Fruit fly (Drosophila melanogaster) whole organism, wandering third instar larva: ENCODE measurements around the gene CG14668.

Experiments
- Abd-B ChIP-seq: fragments of >200 bp; optimal IDR thresholded peaks from 2 replicates; lab custom pipeline; 2017; ENCODE audit warnings: missing biosample characterization, missing genetic modification characterization
- CG32264 ChIP-seq: fragments of 200-800 bp; sonication (Bioruptor generic); optimal IDR thresholded peaks from 2 replicates; lab custom pipeline; 2016; ENCODE audit warnings: missing biosample characterization, missing genetic modification characterization
- CG9705 ChIP-seq: fragments of 200-800 bp; sonication (Bioruptor generic); optimal IDR thresholded peaks from 2 replicates; lab custom pipeline; 2018; ENCODE audit warnings: missing biosample characterization, mild to moderate bottlenecking, missing genetic modification characterization
- CrebA ChIP-seq: fragments of 200-800 bp; sonication (Bioruptor generic); optimal IDR thresholded peaks from 2 replicates; lab custom pipeline; 2016; ENCODE audit warnings: missing biosample characterization, mild to moderate bottlenecking, missing genetic modification characterization, borderline replicate concordance
- Dfd ChIP-seq: fragments of >200 bp; optimal IDR thresholded peaks from 2 replicates; lab custom pipeline; 2017; ENCODE audit warnings: missing biosample characterization, missing genetic modification characterization
- Dif ChIP-seq: fragments of 200-275, 200-300 bp; sonication (Bioruptor generic); optimal IDR thresholded peaks from 2 replicates; lab custom pipeline; 2018; ENCODE audit warnings: missing biosample characterization, missing genetic modification characterization; ENCODE audit not compliant: partially characterized antibody
- GATAd ChIP-seq: sonication (Bioruptor generic); optimal IDR thresholded peaks from 2 replicates; lab custom pipeline; 2016; ENCODE audit warnings: missing biosample characterization, missing genetic modification characterization
- HLH106 ChIP-seq: fragments of 200-800 bp; optimal IDR thresholded peaks from 3 replicates; lab custom pipeline; 2019; ENCODE audit warnings: missing biosample characterization, mild to moderate bottlenecking, missing genetic modification characterization, moderate library complexity
- Hnf4 ChIP-seq: fragments of 200-800 bp; sonication (Bioruptor generic); optimal IDR thresholded peaks from 2 replicates; lab custom pipeline; 2016; ENCODE audit warnings: missing biosample characterization, mild to moderate bottlenecking, missing genetic modification characterization
- Hr78 ChIP-seq: fragments of >200 bp; optimal IDR thresholded peaks from 2 replicates; lab custom pipeline; 2017; ENCODE audit warnings: missing biosample characterization, missing genetic modification characterization
- Jra ChIP-seq: sonication (Bioruptor generic); optimal IDR thresholded peaks from 2 replicates; lab custom pipeline; 2016; ENCODE audit warnings: missing biosample characterization, missing genetic modification characterization
- Mio ChIP-seq: sonication (Bioruptor generic); optimal IDR thresholded peaks from 2 replicates; lab custom pipeline; 2016; ENCODE audit warnings: missing biosample characterization, missing genetic modification characterization
- Myc ChIP-seq: fragments of >200 bp; optimal IDR thresholded peaks from 2 replicates; lab custom pipeline; 2017
- N ChIP-seq: fragments of >200 bp; optimal IDR thresholded peaks from 2 replicates; lab custom pipeline; 2018; ENCODE audit warnings: missing biosample characterization, missing external identifiers, missing genetic modification characterization
- OdsH ChIP-seq: fragments of 200-800 bp; sonication (Bioruptor generic); optimal IDR thresholded peaks from 2 replicates; lab custom pipeline; 2016; ENCODE audit warnings: missing biosample characterization, mild to moderate bottlenecking, missing genetic modification characterization
- Rel ChIP-seq, 2 experiments: fragments of 200-800 bp; sonication (Bioruptor generic) in 1 of 2; optimal IDR thresholded peaks; 2 replicates in 1 of 2; 3 replicates in 1 of 2; lab custom pipeline; 2016 to 2019; ENCODE audit warnings: mild to moderate bottlenecking in 2 of 2, missing biosample characterization in 2 of 2, missing genetic modification characterization in 2 of 2, moderate library complexity in 1 of 2
- Sp1 ChIP-seq: fragments of 200-800 bp; sonication (Bioruptor generic); optimal IDR thresholded peaks from 3 replicates; lab custom pipeline; 2019; ENCODE audit warnings: missing biosample characterization, mild to moderate bottlenecking, missing genetic modification characterization, moderate library complexity
- Vsx2 ChIP-seq: fragments of 200-300, 225-300 bp; sonication (Bioruptor generic); optimal IDR thresholded peaks from 2 replicates; lab custom pipeline; 2018; ENCODE audit warnings: missing biosample characterization, missing genetic modification characterization; ENCODE audit not compliant: partially characterized antibody
- br ChIP-seq: fragments of 200-800 bp; sonication (Bioruptor generic); optimal IDR thresholded peaks from 2 replicates; lab custom pipeline; 2016; ENCODE audit warnings: missing biosample characterization, missing genetic modification characterization
- brk ChIP-seq: fragments of 200-800 bp; sonication (Bioruptor generic); optimal IDR thresholded peaks from 2 replicates; lab custom pipeline; 2016; ENCODE audit warnings: missing biosample characterization, mild to moderate bottlenecking, missing genetic modification characterization
- dl ChIP-seq, 2 experiments: fragments of 175-275, 200-275 bp in 1 of 2; fragments of 200-275 bp in 1 of 2; sonication (Bioruptor generic); optimal IDR thresholded peaks; lab custom pipeline; 2018; ENCODE audit warnings: mild to moderate bottlenecking in 2 of 2, missing biosample characterization in 2 of 2, missing genetic modification characterization in 2 of 2, moderate library complexity in 2 of 2; ENCODE audit not compliant: partially characterized antibody in 2 of 2, insufficient read depth in 1 of 2
- dmrt93B ChIP-seq: fragments of 200-800 bp; sonication (Bioruptor generic); optimal IDR thresholded peaks from 2 replicates; lab custom pipeline; 2018; ENCODE audit warnings: missing biosample characterization, mild to moderate bottlenecking, missing genetic modification characterization
- dsf ChIP-seq: sonication (Bioruptor generic); optimal IDR thresholded peaks from 2 replicates; lab custom pipeline; 2016; ENCODE audit warnings: missing biosample characterization, missing genetic modification characterization, borderline replicate concordance
- ey ChIP-seq: fragments of 200-800 bp; sonication (Bioruptor generic); optimal IDR thresholded peaks from 2 replicates; lab custom pipeline; 2016; ENCODE audit warnings: missing biosample characterization, missing genetic modification characterization
- foxo ChIP-seq, 2 experiments: fragments of 200-800 bp; sonication (Bioruptor generic); optimal IDR thresholded peaks; 2 replicates in 1 of 2; 3 replicates in 1 of 2; lab custom pipeline; 2016 to 2017; ENCODE audit warnings: missing biosample characterization in 2 of 2, missing genetic modification characterization in 2 of 2
- fru ChIP-seq: fragments of 200-800 bp; sonication (Bioruptor generic); optimal IDR thresholded peaks from 3 replicates; lab custom pipeline; 2016; ENCODE audit warnings: missing biosample characterization, mild to moderate bottlenecking, missing genetic modification characterization
- h ChIP-seq: fragments of 200-800 bp; sonication (Bioruptor generic); optimal IDR thresholded peaks from 3 replicates; lab custom pipeline; 2016; ENCODE audit warnings: missing biosample characterization, mild to moderate bottlenecking, missing genetic modification characterization
- jim ChIP-seq: fragments of 175-275, 200-325 bp; sonication (Bioruptor generic); optimal IDR thresholded peaks from 2 replicates; lab custom pipeline; 2016; ENCODE audit warnings: missing biosample characterization, mild to moderate bottlenecking, missing genetic modification characterization
- psq ChIP-seq: fragments of 200-800 bp; sonication (Bioruptor generic); optimal IDR thresholded peaks from 3 replicates; lab custom pipeline; 2017; ENCODE audit warnings: missing biosample characterization, mild to moderate bottlenecking, missing genetic modification characterization, moderate library complexity
- rgr ChIP-seq: fragments of 200-800 bp; sonication (Bioruptor generic); optimal IDR thresholded peaks from 3 replicates; lab custom pipeline; 2016; ENCODE audit warnings: missing biosample characterization, mild to moderate bottlenecking, missing genetic modification characterization
- sage ChIP-seq: fragments of 200-800 bp; sonication (Bioruptor generic); optimal IDR thresholded peaks from 2 replicates; lab custom pipeline; 2016; ENCODE audit warnings: missing biosample characterization, mild to moderate bottlenecking, missing genetic modification characterization
- sv ChIP-seq: fragments of 200-800 bp; sonication (Bioruptor generic); optimal IDR thresholded peaks from 3 replicates; lab custom pipeline; 2016; ENCODE audit warnings: missing biosample characterization, missing genetic modification characterization
- tai ChIP-seq: sonication (Bioruptor generic); optimal IDR thresholded peaks from 2 replicates; lab custom pipeline; 2016; ENCODE audit warnings: missing biosample characterization, missing genetic modification characterization
- usp ChIP-seq: fragments of >200 bp; optimal IDR thresholded peaks from 2 replicates; lab custom pipeline; 2017; ENCODE audit warnings: missing biosample characterization, missing genetic modification characterization
- woc ChIP-seq: sonication (Bioruptor generic); optimal IDR thresholded peaks from 2 replicates; lab custom pipeline; 2016; ENCODE audit warnings: missing biosample characterization, mild to moderate bottlenecking, missing genetic modification characterization

The CG14668 gene

dm6 chr3R:5361681-5362319 lies 25.7 kb downstream of the CG14668 start:
- peak; percentile 97 for TF ChIP-seq h (GFP tag; lab: Kevin White, UChicago)
- TF ChIP-seq br (GFP tag; lab: Kevin White, UChicago), result peak; percentile 96
- peak; percentile 83 for TF ChIP-seq Jra (GFP tag; lab: Kevin White, UChicago)
- TF ChIP-seq Myc (lab: Kevin White, UChicago), result no peak
- TF ChIP-seq Rel (GFP tag; optimal IDR thresholded peaks at IDR 0.05; lab: Kevin White, UChicago), result peak; percentile 39
- TF ChIP-seq Rel (tag; optimal IDR thresholded peaks at IDR 0.05; lab: Kevin White, UChicago), result peak; percentile 23
- no peak for TF ChIP-seq dl (GFP tag; optimal IDR thresholded peaks at IDR 0.05; lab: Kevin White, UChicago; ENCODE audit: insufficient read depth in 1 of 2, partially characterized antibody in 2 of 2)
- TF ChIP-seq fru (GFP tag; lab: Kevin White, UChicago), result peak; percentile 94
- peak; percentile 95 for TF ChIP-seq rgr (GFP tag; lab: Kevin White, UChicago)
- peak; percentile 88 for TF ChIP-seq HLH106
- peak; percentile 8 for TF ChIP-seq dsf (GFP tag; lab: Kevin White, UChicago)
- TF ChIP-seq GATAd, result no peak
- TF ChIP-seq Dif, result no peak
- peak; percentile 86 for TF ChIP-seq Sp1 (GFP tag; lab: Kevin White, UChicago)
- no peak for TF ChIP-seq jim (GFP tag; lab: Kevin White, UChicago)
- peak; percentile 96 for TF ChIP-seq ey (GFP tag; lab: Kevin White, UChicago)
- no peak for TF ChIP-seq dmrt93B
- no peak for TF ChIP-seq Hr78 (GFP tag; lab: Kevin White, UChicago)
- TF ChIP-seq Dfd, result no peak
- TF ChIP-seq Mio, result peak; percentile 66
- TF ChIP-seq CrebA (GFP tag; lab: Kevin White, UChicago), result no peak
- peak; percentile 93 for TF ChIP-seq CG32264
- TF ChIP-seq sv, result peak; percentile 69
- peak; percentile 86 for TF ChIP-seq psq
- no peak for TF ChIP-seq N (GFP tag; lab: Kevin White, UChicago)
- TF ChIP-seq Hnf4 (GFP tag; lab: Kevin White, UChicago), result peak; percentile 96
- peak; percentile 45 to 96 for TF ChIP-seq foxo (GFP tag; optimal IDR thresholded peaks at IDR 0.05; lab: Kevin White, UChicago)
- peak; percentile 88 for TF ChIP-seq sage (GFP tag; lab: Kevin White, UChicago)
- TF ChIP-seq woc (GFP tag; lab: Kevin White, UChicago), result peak; percentile 94
- TF ChIP-seq OdsH (GFP tag; lab: Kevin White, UChicago), result peak; percentile 96
- peak; percentile 43 for TF ChIP-seq CG9705 (GFP tag; lab: Kevin White, UChicago)

DNA sequence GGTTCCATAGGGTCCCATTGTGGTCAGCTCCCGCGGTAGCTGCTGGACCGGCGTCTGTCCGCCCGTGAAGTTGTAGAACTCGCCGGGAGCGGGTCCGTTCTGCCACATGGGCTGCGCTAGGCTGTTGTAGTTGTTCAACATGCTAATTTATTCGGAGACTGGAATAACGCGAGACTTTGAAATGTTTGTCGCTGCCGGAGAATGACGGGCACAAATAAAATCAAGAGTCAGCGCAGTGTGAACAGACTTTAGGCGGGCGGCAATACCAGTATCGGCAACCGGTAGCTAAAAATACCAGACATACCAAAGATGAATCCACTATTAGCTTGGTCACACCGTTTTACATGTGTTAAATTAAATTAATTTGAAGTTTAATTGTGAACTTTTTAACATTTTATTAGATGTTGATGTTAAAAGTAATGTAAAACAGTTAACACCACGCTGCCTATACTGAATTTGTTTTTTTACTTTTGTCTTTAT lies 29.5 kb downstream of the CG14668 start, which contains the start of gene Prosbeta7:
TSS of gene Prosbeta7 (minus strand) at position 430 of the 480 bp plus-strand sequence.
- TF ChIP-seq Abd-B (GFP tag; lab: Kevin White, UChicago), result no peak
- peak; percentile 6 for TF ChIP-seq Dif
- no peak for TF ChIP-seq brk
- no peak for TF ChIP-seq CrebA (GFP tag; lab: Kevin White, UChicago)
- TF ChIP-seq ey (GFP tag; lab: Kevin White, UChicago), result no peak
- TF ChIP-seq rgr (GFP tag; lab: Kevin White, UChicago), result peak; percentile 7
- TF ChIP-seq foxo (GFP tag; optimal IDR thresholded peaks at IDR 0.05; lab: Kevin White, UChicago), result peak in 1 of 2 experiments; percentile 4
- TF ChIP-seq Sp1 (GFP tag; lab: Kevin White, UChicago), result peak; percentile 19
- TF ChIP-seq Rel (GFP tag; optimal IDR thresholded peaks at IDR 0.05; lab: Kevin White, UChicago), result no peak
- peak; percentile 39 for TF ChIP-seq Rel (tag; optimal IDR thresholded peaks at IDR 0.05; lab: Kevin White, UChicago)
- no peak for TF ChIP-seq sage (GFP tag; lab: Kevin White, UChicago)
- TF ChIP-seq CG32264, result no peak
- no peak for TF ChIP-seq br (GFP tag; lab: Kevin White, UChicago)
- TF ChIP-seq Vsx2 (GFP tag; lab: Kevin White, UChicago), result peak; percentile 62
- TF ChIP-seq HLH106, result no peak
- no peak for TF ChIP-seq sv

DNA sequence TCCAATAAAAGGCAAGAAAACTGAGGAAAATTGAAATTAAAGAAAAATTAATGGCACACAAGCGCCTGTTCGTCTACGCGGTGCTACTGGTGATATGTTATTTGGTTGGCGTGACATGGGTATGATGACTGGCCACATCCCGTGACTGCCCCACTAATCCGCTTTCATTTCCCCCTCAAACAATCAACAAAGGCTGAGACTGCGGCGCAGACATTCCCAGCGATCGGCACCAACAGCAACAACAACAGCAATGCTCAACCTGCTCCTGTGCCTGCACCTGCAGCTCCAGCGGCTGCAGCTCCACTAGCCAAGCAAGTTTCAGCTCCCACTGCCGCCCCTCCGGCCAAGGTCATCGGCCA lies 32.4 kb downstream of the CG14668 start:
- TF ChIP-seq Mio (no peak), sv (no peak), Rel (GFP tag; optimal IDR thresholded peaks at IDR 0.05; lab: Kevin White, UChicago) (no peak), Rel (tag; optimal IDR thresholded peaks at IDR 0.05; lab: Kevin White, UChicago) (no peak), usp (GFP tag; lab: Kevin White, UChicago) (no peak), CrebA (GFP tag; lab: Kevin White, UChicago) (no peak), ey (GFP tag; lab: Kevin White, UChicago) (no peak), HLH106 (no peak), Abd-B (GFP tag; lab: Kevin White, UChicago) (no peak), brk (no peak), woc (GFP tag; lab: Kevin White, UChicago) (no peak), psq (no peak), Hr78 (GFP tag; lab: Kevin White, UChicago) (no peak), OdsH (GFP tag; lab: Kevin White, UChicago) (no peak), Vsx2 (GFP tag; lab: Kevin White, UChicago) (no peak), N (GFP tag; lab: Kevin White, UChicago) (no peak), tai (GFP tag; lab: Kevin White, UChicago) (no peak), h (GFP tag; lab: Kevin White, UChicago) (no peak), Dfd (no peak), Dif (no peak), dsf (GFP tag; lab: Kevin White, UChicago) (no peak)
